Comparison of ENCODE assay signal across 4 worm cellular contexts in genomic region chrV:14523788-14524582, ce11.
TF ChIP-seq lines count a peak whose summit lies in the region.

ril-1 (minus strand) TSS chrV:14524129.

TF ChIP-seq in whole organism, L2 larva, 48 proteins besides CTCF, POLR2A, EP300 and RAD21 (continues in another document):
- TF ChIP-seq crh-2 (tag; optimal IDR thresholded peaks at IDR 0.05; lab: Kevin White, UChicago) (peak; percentile 27), ztf-4 (tag; optimal IDR thresholded peaks at IDR 0.05; lab: Kevin White, UChicago) (no peak), skn-1 (tag; optimal IDR thresholded peaks at IDR 0.05; lab: Kevin White, UChicago) (peak; percentile 60), ceh-16 (tag; optimal IDR thresholded peaks at IDR 0.05; lab: Kevin White, UChicago) (no peak), ama-1 (optimal IDR thresholded peaks at IDR 0.05; lab: Kevin White, UChicago) (no peak), elt-1 (tag; optimal IDR thresholded peaks at IDR 0.05; lab: Kevin White, UChicago) (no peak), peb-1 (tag; optimal IDR thresholded peaks at IDR 0.05; lab: Kevin White, UChicago) (no peak), gmeb-1 (tag; optimal IDR thresholded peaks at IDR 0.05; lab: Kevin White, UChicago) (peak; percentile 17), nhr-23 (tag; optimal IDR thresholded peaks at IDR 0.05; lab: Kevin White, UChicago) (no peak), unc-62 (GFP tag; optimal IDR thresholded peaks at IDR 0.05; lab: Kevin White, UChicago) (no peak), aly-2 (tag; optimal IDR thresholded peaks at IDR 0.05; lab: Kevin White, UChicago) (no peak), lsy-2 (tag; optimal IDR thresholded peaks at IDR 0.05; lab: Kevin White, UChicago) (peak in 1 of 2 experiments; percentile 52), lin-11 (tag; optimal IDR thresholded peaks at IDR 0.05; lab: Kevin White, UChicago) (no peak), ztf-11 (tag; optimal IDR thresholded peaks at IDR 0.05; lab: Kevin White, UChicago) (no peak), sma-3 (GFP tag; optimal IDR thresholded peaks at IDR 0.05; lab: Kevin White, UChicago) (peak; percentile 47), nhr-21 (tag; optimal IDR thresholded peaks at IDR 0.05; lab: Kevin White, UChicago) (peak; percentile 10), R02D3.7 (tag; optimal IDR thresholded peaks at IDR 0.05; lab: Kevin White, UChicago) (no peak), mbf-1 (tag; optimal IDR thresholded peaks at IDR 0.05; lab: Kevin White, UChicago) (no peak), elt-3 (tag; optimal IDR thresholded peaks at IDR 0.05; lab: Kevin White, UChicago) (no peak), egl-27 (tag; optimal IDR thresholded peaks at IDR 0.05; lab: Kevin White, UChicago) (no peak), C34F6.9 (tag; optimal IDR thresholded peaks at IDR 0.05; lab: Kevin White, UChicago) (peak; percentile 23), F13H6.1 (tag; optimal IDR thresholded peaks at IDR 0.05; lab: Kevin White, UChicago) (peak; percentile 34), nhr-12 (tag; optimal IDR thresholded peaks at IDR 0.05; lab: Kevin White, UChicago) (no peak), fos-1 (tag; optimal IDR thresholded peaks at IDR 0.05; lab: Kevin White, UChicago) (peak; percentile 35)

TF ChIP-seq in whole organism, L4 larva, 104 proteins besides CTCF, POLR2A, EP300 and RAD21 (continues in another document):
- TF ChIP-seq lin-13 (GFP tag; optimal IDR thresholded peaks at IDR 0.05; lab: Kevin White, UChicago) (peak; percentile 40), rbr-2 (tag; optimal IDR thresholded peaks at IDR 0.05; lab: Kevin White, UChicago) (peak; percentile 41), aha-1 (tag; lab: Kevin White, UChicago) (peak; percentile 77), tag-97 (GFP tag; IDR thresholded peaks at IDR 0.05; lab: Robert Waterston, UW) (no peak), cey-2 (tag; optimal IDR thresholded peaks at IDR 0.05; lab: Kevin White, UChicago; ENCODE audit: borderline replicate concordance, insufficient read depth) (no peak), nhr-111 (GFP tag; optimal IDR thresholded peaks at IDR 0.05; lab: Kevin White, UChicago) (no peak), egl-43 (GFP tag; IDR thresholded peaks at IDR 0.05; lab: Robert Waterston, UW) (no peak), hif-1 (tag; optimal IDR thresholded peaks at IDR 0.05; lab: Kevin White, UChicago) (peak in 1 of 2 experiments; percentile 28), nhr-25 (tag; optimal IDR thresholded peaks at IDR 0.05; lab: Kevin White, UChicago; ENCODE audit: borderline replicate concordance, insufficient read depth) (no peak), nhr-6 (tag; optimal IDR thresholded peaks at IDR 0.05; lab: Kevin White, UChicago) (peak; percentile 89), hmg-1.1 (GFP tag; IDR thresholded peaks at IDR 0.05; lab: Robert Waterston, UW) (peak; percentile 45; the same call in 1 of the 2 replicates), lsy-2 (tag; optimal IDR thresholded peaks at IDR 0.05; lab: Kevin White, UChicago) (peak in 1 of 2 experiments; percentile 66), nhr-28 (tag; optimal IDR thresholded peaks at IDR 0.05; lab: Kevin White, UChicago) (peak; percentile 59), mes-2 (tag; optimal IDR thresholded peaks at IDR 0.05; lab: Kevin White, UChicago; ENCODE audit: poor library complexity, severe bottlenecking) (peak; percentile 77), nhr-77 (tag; optimal IDR thresholded peaks at IDR 0.05; lab: Kevin White, UChicago) (peak; percentile 43), dpl-1 (GFP tag; optimal IDR thresholded peaks at IDR 0.05; lab: Kevin White, UChicago) (peak; percentile 53), sdz-12 (GFP tag; optimal IDR thresholded peaks at IDR 0.05; lab: Kevin White, UChicago) (no peak), F37D6.2 (tag; optimal IDR thresholded peaks at IDR 0.05; lab: Kevin White, UChicago) (no peak), lin-38 (GFP tag; IDR thresholded peaks at IDR 0.05; lab: Robert Waterston, UW) (peak; percentile 62), daf-16 (GFP tag; optimal IDR thresholded peaks at IDR 0.05; lab: Kevin White, UChicago) (no peak), daf-16 (tag; optimal IDR thresholded peaks at IDR 0.05; lab: Kevin White, UChicago) (peak; percentile 40), duxl-1 (tag; optimal IDR thresholded peaks at IDR 0.05; lab: Kevin White, UChicago; ENCODE audit: poor library complexity) (no peak), unc-130 (GFP tag; optimal IDR thresholded peaks at IDR 0.05; lab: Kevin White, UChicago) (no peak)

TF ChIP-seq in whole organism, late embryonic, 69 proteins besides CTCF, POLR2A, EP300 and RAD21 (continues in another document):
- TF ChIP-seq unc-86 (tag; optimal IDR thresholded peaks at IDR 0.05; lab: Kevin White, UChicago) (peak; percentile 33), zip-5 (tag; optimal IDR thresholded peaks at IDR 0.05; lab: Kevin White, UChicago) (no peak), dmd-4 (tag; optimal IDR thresholded peaks at IDR 0.05; lab: Kevin White, UChicago; ENCODE audit: borderline replicate concordance) (no peak), pros-1 (tag; optimal IDR thresholded peaks at IDR 0.05; lab: Kevin White, UChicago) (no peak), che-1 (tag; optimal IDR thresholded peaks at IDR 0.05; lab: Kevin White, UChicago) (peak; percentile 37), unc-55 (GFP tag; optimal IDR thresholded peaks at IDR 0.05; lab: Kevin White, UChicago) (no peak), nfya-1 (tag; optimal IDR thresholded peaks at IDR 0.05; lab: Kevin White, UChicago) (peak; percentile 29), Y22D7AL.16 (tag; optimal IDR thresholded peaks at IDR 0.05; lab: Kevin White, UChicago) (no peak), pag-3 (tag; optimal IDR thresholded peaks at IDR 0.05; lab: Kevin White, UChicago; ENCODE audit: borderline replicate concordance) (no peak), ceh-31 (tag; optimal IDR thresholded peaks at IDR 0.05; lab: Kevin White, UChicago) (peak; percentile 44), ztf-16 (tag; optimal IDR thresholded peaks at IDR 0.05; lab: Kevin White, UChicago) (peak; percentile 62), fax-1 (tag; optimal IDR thresholded peaks at IDR 0.05; lab: Kevin White, UChicago) (peak; percentile 12), pat-9 (tag; optimal IDR thresholded peaks at IDR 0.05; lab: Kevin White, UChicago) (peak; percentile 18), npax-4 (tag; optimal IDR thresholded peaks at IDR 0.05; lab: Kevin White, UChicago) (peak; percentile 7), gmeb-2 (tag; optimal IDR thresholded peaks at IDR 0.05; lab: Kevin White, UChicago) (peak; percentile 34), fkh-6 (tag; optimal IDR thresholded peaks at IDR 0.05; lab: Kevin White, UChicago) (peak; percentile 10), madf-2 (tag; optimal IDR thresholded peaks at IDR 0.05; lab: Kevin White, UChicago) (no peak), elt-2 (tag; optimal IDR thresholded peaks at IDR 0.05; lab: Kevin White, UChicago) (peak; percentile 74), tbx-2 (tag; optimal IDR thresholded peaks at IDR 0.05; lab: Kevin White, UChicago) (peak; percentile 35), T23F11.4 (GFP tag; optimal IDR thresholded peaks at IDR 0.05; lab: Kevin White, UChicago) (peak; percentile 15), ceh-19 (GFP tag; optimal IDR thresholded peaks at IDR 0.05; lab: Kevin White, UChicago) (no peak), ceh-2 (tag; optimal IDR thresholded peaks at IDR 0.05; lab: Kevin White, UChicago) (no peak), ttx-3 (tag; optimal IDR thresholded peaks at IDR 0.05; lab: Kevin White, UChicago) (peak; percentile 53), eyg-1 (tag; optimal IDR thresholded peaks at IDR 0.05; lab: Kevin White, UChicago) (peak; percentile 3), sox-4 (tag; optimal IDR thresholded peaks at IDR 0.05; lab: Kevin White, UChicago) (peak; percentile 23), ama-1 (optimal IDR thresholded peaks at IDR 0.05; lab: Kevin White, UChicago) (no peak)

TF ChIP-seq in whole organism, mixed stage, embryonic, 35 proteins besides CTCF, POLR2A, EP300 and RAD21 (continues in another document):
- peak; percentile 73 for TF ChIP-seq drap-1 (GFP tag; optimal IDR thresholded peaks at IDR 0.05; lab: Kevin White, UChicago)
- peak; percentile 20 for TF ChIP-seq tbx-8 (GFP tag; optimal IDR thresholded peaks at IDR 0.05; lab: Kevin White, UChicago)
- TF ChIP-seq nhr-12 (tag; optimal IDR thresholded peaks at IDR 0.05; lab: Kevin White, UChicago) = no peak
- TF ChIP-seq pha-4 (tag; optimal IDR thresholded peaks at IDR 0.05; lab: Kevin White, UChicago) = no peak
- no peak for TF ChIP-seq lin-13 (tag; optimal IDR thresholded peaks at IDR 0.05; lab: Kevin White, UChicago)
- no peak for TF ChIP-seq ham-2 (GFP tag; optimal IDR thresholded peaks at IDR 0.05; lab: Kevin White, UChicago)
- no peak for TF ChIP-seq ceh-83 (GFP tag; optimal IDR thresholded peaks at IDR 0.05; lab: Kevin White, UChicago)
- peak; percentile 19 for TF ChIP-seq mep-1 (tag; optimal IDR thresholded peaks at IDR 0.05; lab: Kevin White, UChicago)
- TF ChIP-seq nhr-2 (tag; optimal IDR thresholded peaks at IDR 0.05; lab: Kevin White, UChicago) = no peak
- TF ChIP-seq unc-39 (tag; optimal IDR thresholded peaks at IDR 0.05; lab: Kevin White, UChicago) = no peak
- no peak for TF ChIP-seq ces-1 (GFP tag; optimal IDR thresholded peaks at IDR 0.05; lab: Kevin White, UChicago)
- no peak for TF ChIP-seq elt-3 (tag; optimal IDR thresholded peaks at IDR 0.05; lab: Kevin White, UChicago)
- peak; percentile 14 for TF ChIP-seq elt-1 (tag; optimal IDR thresholded peaks at IDR 0.05; lab: Kevin White, UChicago; ENCODE audit: borderline replicate concordance, insufficient read depth)
- no peak for TF ChIP-seq unc-62 (GFP tag; optimal IDR thresholded peaks at IDR 0.05; lab: Kevin White, UChicago)
- no peak for TF ChIP-seq nhr-237 (tag; optimal IDR thresholded peaks at IDR 0.05; lab: Kevin White, UChicago)
- no peak for TF ChIP-seq snpc-4 (tag; optimal IDR thresholded peaks at IDR 0.05; lab: Kevin White, UChicago)
- peak; percentile 63 for TF ChIP-seq M03D4.4 (tag; optimal IDR thresholded peaks at IDR 0.05; lab: Kevin White, UChicago)
- TF ChIP-seq sptf-1 (tag; optimal IDR thresholded peaks at IDR 0.05; lab: Kevin White, UChicago) = peak; percentile 58
- TF ChIP-seq hlh-1 (tag; optimal IDR thresholded peaks at IDR 0.05; lab: Kevin White, UChicago) = peak; percentile 23
- no peak for TF ChIP-seq nhr-28 (tag; optimal IDR thresholded peaks at IDR 0.05; lab: Kevin White, UChicago)
- no peak for TF ChIP-seq mab-5 (tag; optimal IDR thresholded peaks at IDR 0.05; lab: Kevin White, UChicago)
- peak; percentile 58 for TF ChIP-seq lsy-2 (tag; optimal IDR thresholded peaks at IDR 0.05; lab: Kevin White, UChicago)
- TF ChIP-seq blmp-1 (tag; optimal IDR thresholded peaks at IDR 0.05; lab: Kevin White, UChicago) = peak; percentile 1
- no peak for TF ChIP-seq ceh-39 (tag; optimal IDR thresholded peaks at IDR 0.05; lab: Kevin White, UChicago)
- TF ChIP-seq unc-120 (tag; optimal IDR thresholded peaks at IDR 0.05; lab: Kevin White, UChicago; ENCODE audit: poor library complexity, severe bottlenecking) = peak; percentile 37
- TF ChIP-seq sem-2 (GFP tag; optimal IDR thresholded peaks at IDR 0.05; lab: Kevin White, UChicago) = no peak
- no peak for TF ChIP-seq bed-3 (GFP tag; optimal IDR thresholded peaks at IDR 0.05; lab: Kevin White, UChicago)
- peak; percentile 52 for TF ChIP-seq ceh-43 (GFP tag; optimal IDR thresholded peaks at IDR 0.05; lab: Kevin White, UChicago)
- TF ChIP-seq ztf-11 (tag; optimal IDR thresholded peaks at IDR 0.05; lab: Kevin White, UChicago) = no peak
- TF ChIP-seq zip-8 (tag; optimal IDR thresholded peaks at IDR 0.05; lab: Kevin White, UChicago) = no peak
